Worm (Caenorhabditis elegans): Measurements from ENCODE around the gene F20D6.11.

F20D6.11 gene

DNA sequence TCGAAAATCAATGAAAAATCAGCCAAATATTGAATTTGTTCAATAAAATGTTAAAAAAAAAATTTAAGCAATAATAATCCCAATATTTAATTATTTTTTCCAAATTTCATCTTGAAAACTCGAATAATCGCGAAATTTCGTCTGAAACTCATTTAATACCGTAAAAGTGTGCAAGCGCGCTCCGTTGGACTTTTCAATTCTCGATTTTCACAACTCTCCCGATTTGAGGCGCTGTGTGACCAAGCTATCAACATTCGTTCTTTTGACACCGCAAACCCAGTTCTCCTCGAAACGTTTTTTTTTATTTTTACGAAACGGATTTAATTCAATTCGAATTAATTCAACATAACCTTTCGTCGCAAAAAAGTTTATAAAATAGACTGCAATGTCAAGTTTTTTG, 18.1 kb downstream of the F20D6.11 start:
- peak; percentile 68 for TF ChIP-seq lin-38 (GFP tag; IDR thresholded peaks at IDR 0.05)

DNA sequence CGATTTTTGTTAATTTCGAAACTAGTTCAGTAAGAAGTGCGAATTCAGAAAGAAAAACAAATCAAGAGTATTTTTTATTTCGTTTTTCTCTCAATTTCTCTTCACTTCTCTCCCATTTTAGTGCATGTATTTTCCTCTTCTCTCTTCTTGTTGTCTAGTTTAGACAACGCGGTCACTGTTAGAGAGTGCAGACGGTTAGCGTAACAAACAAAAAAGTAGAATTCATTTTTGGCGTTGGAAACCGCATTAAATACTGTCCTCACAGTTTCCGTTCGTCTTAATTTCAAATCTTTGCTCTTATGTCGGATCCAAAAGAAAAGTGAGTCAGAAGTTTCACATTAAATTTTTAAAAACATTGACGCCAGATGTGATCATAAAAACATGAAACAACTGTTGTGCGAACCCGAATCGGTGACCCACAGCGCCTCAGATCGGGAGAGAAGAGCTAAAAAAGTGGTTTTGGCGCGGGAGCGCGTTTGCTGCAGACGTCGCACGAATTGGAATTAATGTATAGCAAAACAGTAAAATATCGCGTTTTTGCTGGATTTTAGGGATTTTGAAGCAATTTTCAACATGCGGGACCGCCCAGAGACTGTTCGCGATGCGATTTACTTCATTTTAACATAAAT, 19.9 kb downstream of the F20D6.11 start, which contains the start of gene srp-7:
TSS of gene srp-7 (plus strand) at position 213 of the 629 bp plus-strand sequence.
- TF ChIP-seq daf-16 (GFP tag; optimal IDR thresholded peaks at IDR 0.05) = no peak
- peak; percentile 89 for TF ChIP-seq daf-16 (tag; optimal IDR thresholded peaks at IDR 0.05)
- TF ChIP-seq nhr-6 (tag; optimal IDR thresholded peaks at IDR 0.05) = peak; percentile 62
- no peak for TF ChIP-seq ZK337.2 (GFP tag; IDR thresholded peaks at IDR 0.05)
- no peak for TF ChIP-seq nhr-11 (tag; optimal IDR thresholded peaks at IDR 0.05)
- peak in 1 of 2 experiments; percentile 36 for TF ChIP-seq lsy-2 (tag; optimal IDR thresholded peaks at IDR 0.05)
- peak; percentile 64 for TF ChIP-seq dve-1 (tag; optimal IDR thresholded peaks at IDR 0.05; ENCODE audit: insufficient read depth)
- TF ChIP-seq php-3 (GFP tag; IDR thresholded peaks at IDR 0.05) = 0 out of 2 replicates have a peak, but pooled peaks have one; percentile 8
- TF ChIP-seq nhr-77 (tag; optimal IDR thresholded peaks at IDR 0.05) = no peak
- no peak for TF ChIP-seq attf-4 (tag; optimal IDR thresholded peaks at IDR 0.05)
- peak; percentile 35 for TF ChIP-seq hlh-11 (tag; optimal IDR thresholded peaks at IDR 0.05)
- no peak for TF ChIP-seq duxl-1 (tag; optimal IDR thresholded peaks at IDR 0.05; ENCODE audit: poor library complexity)
- TF ChIP-seq lin-13 (GFP tag; optimal IDR thresholded peaks at IDR 0.05) = peak; percentile 48
- TF ChIP-seq ceh-44 (GFP tag; IDR thresholded peaks at IDR 0.05) = peak; percentile 62; the same call in 1 of the 2 replicates
- 0 out of 2 replicates have a peak, but pooled peaks have one; percentile 25 for TF ChIP-seq madf-9 (GFP tag; conservative IDR thresholded peaks at IDR 0.05)
- no peak for TF ChIP-seq lim-7 (GFP tag; IDR thresholded peaks at IDR 0.05)
- TF ChIP-seq ceh-20 (GFP tag; IDR thresholded peaks at IDR 0.05) = 0 out of 2 replicates have a peak, but pooled peaks have one; percentile 15
- TF ChIP-seq nhr-28 (tag; optimal IDR thresholded peaks at IDR 0.05) = peak; percentile 12
- peak; percentile 5 for TF ChIP-seq mxl-3 (GFP tag; optimal IDR thresholded peaks at IDR 0.05)
- 0 out of 2 replicates have a peak, but pooled peaks have one; percentile 66 for TF ChIP-seq D1046.2 (GFP tag; IDR thresholded peaks at IDR 0.05)
- TF ChIP-seq lin-38 (GFP tag; IDR thresholded peaks at IDR 0.05) = peak; percentile 89
- no peak for TF ChIP-seq spr-1 (tag; optimal IDR thresholded peaks at IDR 0.05)
- TF ChIP-seq hmg-1.1 (GFP tag; IDR thresholded peaks at IDR 0.05) = peak; percentile 51; the same call in 1 of the 2 replicates
- peak; percentile 47; the same call in 1 of the 2 replicates for TF ChIP-seq dmd-6 (GFP tag; IDR thresholded peaks at IDR 0.05)
- peak; percentile 0 for TF ChIP-seq hlh-30 (tag; optimal IDR thresholded peaks at IDR 0.05; ENCODE audit: insufficient read depth)

DNA sequence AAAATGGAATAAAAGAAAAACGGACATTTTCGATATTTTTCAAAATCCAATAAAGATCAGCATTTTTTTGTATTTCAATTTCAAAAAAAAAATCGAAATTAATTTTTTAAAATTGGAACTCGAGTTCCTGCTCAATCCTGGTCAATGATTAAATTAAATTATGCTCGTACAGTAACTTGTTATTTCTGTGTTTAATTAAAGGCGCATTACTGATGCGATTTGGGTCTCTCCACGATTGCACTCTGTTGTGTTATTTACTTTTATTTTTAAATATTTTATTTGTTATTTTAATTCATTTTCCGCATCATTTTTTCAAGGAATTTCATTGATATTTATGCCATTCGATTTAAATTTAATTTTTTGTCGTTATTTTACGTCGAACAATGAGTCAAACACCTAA, 20.6 kb downstream of the F20D6.11 start:
- no peak for TF ChIP-seq daf-12 (tag; optimal IDR thresholded peaks at IDR 0.05)
- TF ChIP-seq snpc-4 (tag; optimal IDR thresholded peaks at IDR 0.05) = no peak
- no peak for TF ChIP-seq lin-15B (tag; optimal IDR thresholded peaks at IDR 0.05)
- no peak for TF ChIP-seq mxl-2 (GFP tag; conservative IDR thresholded peaks at IDR 0.05)
- TF ChIP-seq zip-11 (GFP tag; IDR thresholded peaks at IDR 0.05) = no peak
- TF ChIP-seq madf-5 (GFP tag; IDR thresholded peaks at IDR 0.05) = no peak
- no peak for TF ChIP-seq ama-1 (optimal IDR thresholded peaks at IDR 0.05)
- TF ChIP-seq nhr-42 (GFP tag; IDR thresholded peaks at IDR 0.05) = no peak
- no peak for TF ChIP-seq Y105C5A.15 (GFP tag; IDR thresholded peaks at IDR 0.05)

DNA sequence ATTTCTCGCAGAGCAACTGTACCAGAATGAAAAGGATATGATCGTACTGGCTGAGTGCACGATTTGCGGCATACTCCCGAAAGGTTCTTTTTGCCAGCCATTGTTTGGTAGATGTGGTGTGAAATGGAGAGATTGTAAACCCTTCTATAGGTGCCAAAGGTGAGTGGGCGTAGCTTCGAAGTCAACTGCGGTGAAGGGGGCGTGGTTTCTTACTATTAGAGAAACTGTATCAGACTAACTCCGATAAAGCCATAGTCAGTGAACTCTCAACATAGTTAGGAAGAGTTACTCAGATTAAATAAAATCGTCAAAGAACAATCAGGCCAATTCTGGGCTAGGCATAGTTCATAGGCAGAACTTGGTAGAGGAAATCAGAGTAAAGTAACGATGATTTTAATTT, 21.5 kb downstream of the F20D6.11 start, which contains the start of gene F20D6.9:
TSS of gene F20D6.9 (minus strand) at position 101 of the 400 bp plus-strand sequence.
- no peak for TF ChIP-seq madf-9 (GFP tag; conservative IDR thresholded peaks at IDR 0.05)
- peak; percentile 26 for TF ChIP-seq aha-1 (tag)

Data from whole organism, L4 larva.